Worm (Caenorhabditis elegans): ENCODE data around the gene erd-2.2.

erd-2.2 gene

DNA sequence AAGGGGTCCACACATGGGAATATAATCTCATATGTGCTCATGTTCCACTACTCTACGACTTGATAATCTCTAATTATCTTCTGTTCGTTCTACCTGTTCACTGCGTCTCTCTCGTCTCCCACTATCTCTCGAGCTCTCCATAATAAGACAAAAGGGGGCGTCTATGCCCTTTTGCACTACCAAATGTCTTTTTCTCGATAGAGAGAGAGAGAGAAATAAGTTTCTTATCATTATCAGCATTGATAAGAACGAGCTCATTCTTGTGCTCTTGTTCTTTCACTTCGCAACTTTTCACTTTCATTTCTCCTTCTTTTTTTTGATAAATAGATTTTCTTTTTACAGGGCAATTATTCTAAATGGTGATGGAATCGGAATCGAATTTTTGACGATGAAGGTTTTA lies 9.1 kb downstream of the erd-2.2 start (continued):
- TF ChIP-seq spr-3 (GFP tag; optimal IDR thresholded peaks at IDR 0.05) (no peak), nhr-25 (tag; optimal IDR thresholded peaks at IDR 0.05; ENCODE audit: borderline replicate concordance, insufficient read depth) (no peak), php-3 (GFP tag; IDR thresholded peaks at IDR 0.05) (no peak), Y5F2A.4 (GFP tag; optimal IDR thresholded peaks at IDR 0.05) (no peak), mes-2 (tag; optimal IDR thresholded peaks at IDR 0.05; ENCODE audit: poor library complexity, severe bottlenecking) (peak; percentile 40), nhr-77 (tag; optimal IDR thresholded peaks at IDR 0.05) (peak; percentile 44), nhr-41 (GFP tag; IDR thresholded peaks at IDR 0.05) (no peak), zip-2 (tag; optimal IDR thresholded peaks at IDR 0.05) (no peak), saeg-2 (GFP tag; IDR thresholded peaks at IDR 0.05) (no peak), jun-1 (tag; optimal IDR thresholded peaks at IDR 0.05) (no peak), hlh-11 (tag; optimal IDR thresholded peaks at IDR 0.05) (peak; percentile 59), ztf-7 (tag; optimal IDR thresholded peaks at IDR 0.05) (peak; percentile 33), nhr-6 (tag; optimal IDR thresholded peaks at IDR 0.05) (peak; percentile 33), madf-5 (GFP tag; IDR thresholded peaks at IDR 0.05) (no peak), egl-43 (GFP tag; IDR thresholded peaks at IDR 0.05) (no peak), mep-1 (tag; optimal IDR thresholded peaks at IDR 0.05) (peak; percentile 18), aha-1 (tag) (no peak), cey-2 (tag; optimal IDR thresholded peaks at IDR 0.05; ENCODE audit: borderline replicate concordance, insufficient read depth) (no peak), F37D6.2 (tag; optimal IDR thresholded peaks at IDR 0.05) (no peak), set-16 (GFP tag; IDR thresholded peaks at IDR 0.05) (no peak), ztf-11 (tag; optimal IDR thresholded peaks at IDR 0.05) (no peak), F49E8.2 (tag; optimal IDR thresholded peaks at IDR 0.05; ENCODE audit: borderline replicate concordance) (no peak), zfp-2 (tag; optimal IDR thresholded peaks at IDR 0.05) (no peak), daf-8 (GFP tag; IDR thresholded peaks at IDR 0.05) (no peak), dmd-6 (GFP tag; IDR thresholded peaks at IDR 0.05) (peak; percentile 64), mxl-2 (GFP tag; conservative IDR thresholded peaks at IDR 0.05) (no peak), madf-9 (GFP tag; conservative IDR thresholded peaks at IDR 0.05) (no peak), tra-1 (GFP tag; IDR thresholded peaks at IDR 0.05) (0 out of 2 replicates have a peak, but pooled peaks have one; percentile 10), pqm-1 (tag; optimal IDR thresholded peaks at IDR 0.05) (peak; percentile 95), T20F7.1 (GFP tag; optimal IDR thresholded peaks at IDR 0.05) (no peak), nhr-48 (tag; optimal IDR thresholded peaks at IDR 0.05) (no peak), dve-1 (tag; optimal IDR thresholded peaks at IDR 0.05; ENCODE audit: insufficient read depth) (peak; percentile 67), ceh-44 (GFP tag; IDR thresholded peaks at IDR 0.05) (no peak), lin-1 (GFP tag; IDR thresholded peaks at IDR 0.05) (no peak)

- TF ChIP-seq dve-1 (tag; optimal IDR thresholded peaks at IDR 0.05; ENCODE audit: insufficient read depth): peak; percentile 97
- no peak for TF ChIP-seq nhr-111 (GFP tag; optimal IDR thresholded peaks at IDR 0.05)
- no peak for TF ChIP-seq Y48G9A.11 (GFP tag; IDR thresholded peaks at IDR 0.05)
- no peak for TF ChIP-seq hif-1 (tag; optimal IDR thresholded peaks at IDR 0.05)
- TF ChIP-seq zip-2 (tag; optimal IDR thresholded peaks at IDR 0.05): peak; percentile 62
- no peak for TF ChIP-seq zag-1 (tag; optimal IDR thresholded peaks at IDR 0.05)
- TF ChIP-seq daf-8 (GFP tag; IDR thresholded peaks at IDR 0.05): no peak
- no peak for TF ChIP-seq lin-15B (tag; optimal IDR thresholded peaks at IDR 0.05)
- TF ChIP-seq nhr-77 (tag; optimal IDR thresholded peaks at IDR 0.05): peak; percentile 88
- TF ChIP-seq lin-38 (GFP tag; IDR thresholded peaks at IDR 0.05): peak; percentile 28; the same call in 1 of the 2 replicates
- TF ChIP-seq pqm-1 (tag; optimal IDR thresholded peaks at IDR 0.05): peak; percentile 88
- no peak for TF ChIP-seq fos-1 (tag; optimal IDR thresholded peaks at IDR 0.05)
- TF ChIP-seq hmg-1.1 (GFP tag; IDR thresholded peaks at IDR 0.05): no peak
- no peak for TF ChIP-seq unc-39 (tag; optimal IDR thresholded peaks at IDR 0.05)
- no peak for TF ChIP-seq ceh-62 (tag; optimal IDR thresholded peaks at IDR 0.05)
- no peak for TF ChIP-seq egl-27 (tag; optimal IDR thresholded peaks at IDR 0.05)
- peak; percentile 86 for TF ChIP-seq mep-1 (tag; optimal IDR thresholded peaks at IDR 0.05)
- TF ChIP-seq duxl-1 (tag; optimal IDR thresholded peaks at IDR 0.05; ENCODE audit: poor library complexity): peak; percentile 24
- no peak for TF ChIP-seq ztf-11 (tag; optimal IDR thresholded peaks at IDR 0.05)
- peak; percentile 33; the same call in 1 of the 2 replicates for TF ChIP-seq ceh-20 (GFP tag; IDR thresholded peaks at IDR 0.05)
- no peak for TF ChIP-seq nhr-25 (tag; optimal IDR thresholded peaks at IDR 0.05; ENCODE audit: borderline replicate concordance, insufficient read depth)
- TF ChIP-seq pha-4 (GFP tag; IDR thresholded peaks at IDR 0.05): no peak
- no peak for TF ChIP-seq pha-4 (tag; optimal IDR thresholded peaks at IDR 0.05)
- no peak for TF ChIP-seq zip-11 (GFP tag; IDR thresholded peaks at IDR 0.05)
These were observed 10.6 kb downstream of the erd-2.2 start for ce11 chrIII:5917365-5917958.

Data from whole organism, L4 larva.